Fruit fly (Drosophila melanogaster) whole organism, prepupa: Measurements from ENCODE around the gene CG18662.

Source experiments
- CG10631 ChIP-seq: fragments of 200-800 bp; sonication (Bioruptor generic); optimal IDR thresholded peaks from 2 replicates; lab custom pipeline; 2016; ENCODE audit warnings: missing biosample characterization, missing genetic modification characterization
- CG10669 ChIP-seq: fragments of 200-800 bp; sonication (Bioruptor generic); optimal IDR thresholded peaks from 3 replicates; lab custom pipeline; 2018; ENCODE audit warnings: missing biosample characterization, mild to moderate bottlenecking, missing genetic modification characterization, moderate library complexity
- CG11762 ChIP-seq: fragments of 200-800 bp; sonication (Bioruptor generic); optimal IDR thresholded peaks from 3 replicates; lab custom pipeline; 2016; ENCODE audit warnings: missing biosample characterization, missing genetic modification characterization; ENCODE audit not compliant: insufficient read depth
- CG1621 ChIP-seq: fragments of 200-800 bp; sonication (Bioruptor generic); optimal IDR thresholded peaks from 3 replicates; lab custom pipeline; 2018; ENCODE audit warnings: missing biosample characterization, mild to moderate bottlenecking, missing genetic modification characterization
- CG16779 ChIP-seq: fragments of 200-800 bp; sonication (Bioruptor generic); optimal IDR thresholded peaks from 3 replicates; lab custom pipeline; 2017; ENCODE audit warnings: missing biosample characterization, mild to moderate bottlenecking, missing genetic modification characterization
- CG3032 ChIP-seq: fragments of 200-800 bp; optimal IDR thresholded peaks from 2 replicates; lab custom pipeline; 2019; ENCODE audit warnings: missing biosample characterization, mild to moderate bottlenecking, missing genetic modification characterization, moderate library complexity
- CG31627 ChIP-seq: fragments of 200-800 bp; sonication (Bioruptor generic); optimal IDR thresholded peaks from 3 replicates; lab custom pipeline; 2016; ENCODE audit warnings: missing biosample characterization, missing genetic modification characterization
- CG3919 ChIP-seq: fragments of 200-800 bp; sonication (Bioruptor generic); optimal IDR thresholded peaks from 3 replicates; lab custom pipeline; 2016; ENCODE audit warnings: missing biosample characterization, missing genetic modification characterization
- CG6163 ChIP-seq: fragments of 200-800 bp; sonication (Bioruptor generic); IDR thresholded peaks from 3 replicates; pipeline ENCODE4 v1.3.6; 2022; ENCODE audit warnings: missing biosample characterization, missing genetic modification characterization
- CG6276 ChIP-seq: fragments of 200-800 bp; sonication (Bioruptor generic); optimal IDR thresholded peaks from 2 replicates; lab custom pipeline; 2017; ENCODE audit warnings: missing biosample characterization, mild to moderate bottlenecking, missing genetic modification characterization
- CG6792 ChIP-seq: fragments of 200-800 bp; sonication (Bioruptor generic); optimal IDR thresholded peaks from 3 replicates; lab custom pipeline; 2016; ENCODE audit warnings: missing biosample characterization, missing genetic modification characterization
- CG6808 ChIP-seq: fragments of 200-800 bp; sonication (Bioruptor generic); optimal IDR thresholded peaks from 3 replicates; lab custom pipeline; 2017; ENCODE audit warnings: missing biosample characterization, missing genetic modification characterization, mild to moderate bottlenecking, moderate library complexity, missing genetic modification reagents
- CG6854 ChIP-seq: fragments of 200-800 bp; sonication (Bioruptor generic); optimal IDR thresholded peaks from 2 replicates; lab custom pipeline; 2017; ENCODE audit warnings: missing biosample characterization, mild to moderate bottlenecking, missing genetic modification characterization
- CG8119 ChIP-seq: fragments of 200-800 bp; sonication (Bioruptor generic); IDR thresholded peaks from 3 replicates; pipeline ENCODE4 v1.3.6; 2022; ENCODE audit warnings: missing biosample characterization, missing genetic modification characterization
- CG8319 ChIP-seq: fragments of 200-800 bp; sonication (Bioruptor generic); optimal IDR thresholded peaks from 3 replicates; lab custom pipeline; 2016; ENCODE audit warnings: missing biosample characterization, missing genetic modification characterization
- CG8632 ChIP-seq: fragments of 200-800 bp; sonication (Bioruptor generic); optimal IDR thresholded peaks from 3 replicates; lab custom pipeline; 2016; ENCODE audit warnings: missing biosample characterization, missing genetic modification characterization
- CG9139 ChIP-seq: fragments of 200-800 bp; sonication (Bioruptor generic); optimal IDR thresholded peaks from 3 replicates; lab custom pipeline; 2017; ENCODE audit warnings: missing biosample characterization, mild to moderate bottlenecking, missing genetic modification characterization
- Eip75B ChIP-seq: fragments of 200-800 bp; sonication (Bioruptor generic); optimal IDR thresholded peaks from 3 replicates; lab custom pipeline; 2016; ENCODE audit warnings: missing biosample characterization, missing genetic modification characterization
- Eip78C ChIP-seq: fragments of 200-800 bp; sonication (Bioruptor generic); peaks from one replicate; lab custom pipeline; 2016; ENCODE audit warnings: missing biosample characterization, missing genetic modification characterization
- Eip93F ChIP-seq: fragments of 200-800 bp; sonication (Bioruptor generic); optimal IDR thresholded peaks from 2 replicates; lab custom pipeline; 2016; ENCODE audit warnings: missing biosample characterization, mild to moderate bottlenecking, missing genetic modification characterization
- Ets21C ChIP-seq: fragments of 200-800 bp; sonication (Bioruptor generic); optimal IDR thresholded peaks from 3 replicates; lab custom pipeline; 2016; ENCODE audit warnings: missing biosample characterization, missing genetic modification characterization
- Gug ChIP-seq: fragments of 200-800 bp; sonication (Bioruptor generic); IDR thresholded peaks from 2 replicates; pipeline ENCODE4 v1.3.6; 2022; ENCODE audit warnings: missing biosample characterization, missing genetic modification characterization
- Hr38 ChIP-seq: sonication (Bioruptor generic); optimal IDR thresholded peaks from 2 replicates; lab custom pipeline; 2016; ENCODE audit warnings: missing biosample characterization, missing genetic modification characterization
- Hr39 ChIP-seq: fragments of 200-800 bp; sonication (Bioruptor generic); optimal IDR thresholded peaks from 2 replicates; lab custom pipeline; 2016; ENCODE audit warnings: missing biosample characterization, missing genetic modification characterization
- Hr4 ChIP-seq: fragments of 200-800 bp; sonication (Bioruptor generic); optimal IDR thresholded peaks from 3 replicates; lab custom pipeline; 2016; ENCODE audit warnings: missing biosample characterization, missing genetic modification characterization
- Lpt ChIP-seq: fragments of 200-800 bp; sonication (Bioruptor generic); optimal IDR thresholded peaks from 3 replicates; lab custom pipeline; 2016; ENCODE audit warnings: missing biosample characterization, missing genetic modification characterization
- Met ChIP-seq: fragments of 200-800 bp; sonication (Bioruptor generic); optimal IDR thresholded peaks from 3 replicates; lab custom pipeline; 2016; ENCODE audit warnings: missing biosample characterization, missing genetic modification characterization
- Smox ChIP-seq: fragments of 200-800 bp; sonication (Bioruptor generic); optimal IDR thresholded peaks from 3 replicates; lab custom pipeline; 2016; ENCODE audit warnings: missing biosample characterization, missing genetic modification characterization
- Sox102F ChIP-seq: fragments of 200-800 bp; sonication (Bioruptor generic); optimal IDR thresholded peaks from 2 replicates; lab custom pipeline; 2016; ENCODE audit warnings: missing biosample characterization, mild to moderate bottlenecking, missing genetic modification characterization
- Sox14 ChIP-seq: fragments of 200-800 bp; sonication (Bioruptor generic); optimal IDR thresholded peaks from 3 replicates; lab custom pipeline; 2016; ENCODE audit warnings: missing biosample characterization, missing genetic modification characterization
- achi ChIP-seq: fragments of 200-800 bp; sonication (Bioruptor generic); optimal IDR thresholded peaks from 3 replicates; lab custom pipeline; 2016; ENCODE audit warnings: missing biosample characterization, missing genetic modification characterization
- cyc ChIP-seq: fragments of 200-800 bp; sonication (Bioruptor generic); optimal IDR thresholded peaks from 3 replicates; lab custom pipeline; 2016; ENCODE audit warnings: missing biosample characterization, missing genetic modification characterization
- dac ChIP-seq: fragments of 200-800 bp; sonication (Bioruptor generic); optimal IDR thresholded peaks from 2 replicates; lab custom pipeline; 2017; ENCODE audit warnings: missing biosample characterization, mild to moderate bottlenecking, missing genetic modification characterization
- esn ChIP-seq: fragments of 200-800 bp; sonication (Bioruptor generic); optimal IDR thresholded peaks from 2 replicates; lab custom pipeline; 2016; ENCODE audit warnings: missing biosample characterization, mild to moderate bottlenecking, missing genetic modification characterization, moderate library complexity
- fd85E ChIP-seq: fragments of 200-800 bp; sonication (Bioruptor generic); optimal IDR thresholded peaks from 3 replicates; lab custom pipeline; 2016; ENCODE audit warnings: missing biosample characterization, missing genetic modification characterization
- pdm3 ChIP-seq: fragments of 200-800 bp; sonication (Bioruptor generic); optimal IDR thresholded peaks from 3 replicates; lab custom pipeline; 2016; ENCODE audit warnings: missing biosample characterization, missing genetic modification characterization
- salr ChIP-seq, 2 experiments: fragments of 200-800 bp; sonication (Bioruptor generic); optimal IDR thresholded peaks; 3 replicates each; lab custom pipeline; 2016 to 2018; ENCODE audit warnings: missing biosample characterization in 2 of 2, missing genetic modification characterization in 2 of 2, mild to moderate bottlenecking in 1 of 2
- spab ChIP-seq: fragments of 200-800 bp; sonication (Bioruptor generic); optimal IDR thresholded peaks from 2 replicates; lab custom pipeline; 2017; ENCODE audit warnings: missing biosample characterization, mild to moderate bottlenecking, missing genetic modification characterization, missing genetic modification reagents
- ss ChIP-seq, 2 experiments: fragments of 200-800 bp; sonication (Bioruptor generic); optimal IDR thresholded peaks; 2 replicates in 1 of 2; 3 replicates in 1 of 2; lab custom pipeline; 2017 to 2018; ENCODE audit warnings: mild to moderate bottlenecking in 2 of 2, missing biosample characterization in 2 of 2, missing genetic modification characterization in 2 of 2, moderate library complexity in 1 of 2
- svp ChIP-seq: fragments of 200-800 bp; sonication (Bioruptor generic); peaks from one replicate; lab custom pipeline; 2016; ENCODE audit warnings: missing biosample characterization, missing genetic modification characterization
- topi ChIP-seq: fragments of 200-800 bp; sonication (Bioruptor generic); optimal IDR thresholded peaks from 3 replicates; lab custom pipeline; 2016; ENCODE audit warnings: missing biosample characterization, missing genetic modification characterization
- vri ChIP-seq: fragments of 200-800 bp; sonication (Bioruptor generic); optimal IDR thresholded peaks from 3 replicates; lab custom pipeline; 2016; ENCODE audit warnings: missing biosample characterization, mild to moderate bottlenecking, missing genetic modification characterization

Gene CG18662

DNA sequence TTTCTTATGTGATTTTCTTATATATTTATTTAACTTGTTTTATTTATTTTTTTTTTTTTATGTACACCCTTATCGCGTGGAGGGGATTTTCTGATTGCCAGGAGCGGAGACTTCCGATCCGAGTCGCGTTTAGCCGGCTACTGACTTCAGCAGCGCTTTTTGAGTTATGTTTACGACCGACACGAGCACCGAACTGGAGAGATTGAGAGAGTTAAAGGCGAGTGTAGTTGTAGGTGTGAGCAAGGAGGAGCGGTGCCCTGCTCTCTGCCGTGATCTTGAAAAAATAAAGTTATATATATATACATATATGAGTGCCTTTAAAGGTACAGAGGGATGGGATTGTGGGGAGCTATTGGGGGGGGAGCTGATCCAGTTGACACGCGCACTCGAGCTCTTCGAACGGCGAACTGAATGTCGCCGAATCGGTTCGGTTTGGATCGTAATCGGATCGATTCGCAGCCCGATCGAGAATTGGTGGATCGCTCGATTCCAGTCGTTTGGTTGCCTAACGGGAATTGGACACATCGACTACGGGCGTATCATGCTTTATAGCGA, 8.7 kb downstream of the CG18662 start, which contains the start of gene rost:
rost (minus strand) TSS at position 503 of the 555 bp plus-strand sequence.
- peak; percentile 17 for TF ChIP-seq esn (GFP tag; lab: Kevin White, UChicago)
- TF ChIP-seq fd85E (GFP tag; lab: Kevin White, UChicago): no peak
- TF ChIP-seq achi (GFP tag; lab: Kevin White, UChicago): peak; percentile 10
- peak; percentile 26 for TF ChIP-seq topi (GFP tag; lab: Kevin White, UChicago)
- peak; percentile 27 for TF ChIP-seq CG9139 (GFP tag; lab: Kevin White, UChicago)
- no peak for TF ChIP-seq CG31627 (GFP tag; lab: Kevin White, UChicago)
- TF ChIP-seq CG8632 (GFP tag; lab: Kevin White, UChicago): peak; percentile 6
- peak; percentile 77 for TF ChIP-seq vri (GFP tag; lab: Kevin White, UChicago)
- TF ChIP-seq CG10669 (GFP tag; lab: Kevin White, UChicago): peak; percentile 3
- peak; percentile 86 for TF ChIP-seq svp
- TF ChIP-seq Hr39: no peak
- peak; percentile 26 for TF ChIP-seq Sox102F (GFP tag; lab: Kevin White, UChicago)
- TF ChIP-seq Eip78C (GFP tag; lab: Kevin White, UChicago): peak; percentile 67
- TF ChIP-seq Lpt: peak; percentile 46
- TF ChIP-seq CG6808 (GFP tag; lab: Kevin White, UChicago): peak; percentile 1
- no peak for TF ChIP-seq Hr4 (GFP tag; lab: Kevin White, UChicago)
- TF ChIP-seq CG6854 (GFP tag; lab: Kevin White, UChicago): peak; percentile 51
- TF ChIP-seq Sox14 (GFP tag; lab: Kevin White, UChicago): no peak
- TF ChIP-seq Gug (GFP tag; lab: Robert Waterston, UW): no peak
- TF ChIP-seq Hr38 (GFP tag; lab: Kevin White, UChicago): no peak
- TF ChIP-seq CG10631: no peak
- peak; percentile 9 for TF ChIP-seq CG3919 (GFP tag; lab: Kevin White, UChicago)
- TF ChIP-seq CG1621 (tag; lab: Kevin White, UChicago): peak; percentile 45
- peak; percentile 40 for TF ChIP-seq spab (GFP tag; lab: Kevin White, UChicago)
- TF ChIP-seq ss (GFP tag; optimal IDR thresholded peaks at IDR 0.05; lab: Kevin White, UChicago): peak in 1 of 2 experiments; percentile 59

DNA sequence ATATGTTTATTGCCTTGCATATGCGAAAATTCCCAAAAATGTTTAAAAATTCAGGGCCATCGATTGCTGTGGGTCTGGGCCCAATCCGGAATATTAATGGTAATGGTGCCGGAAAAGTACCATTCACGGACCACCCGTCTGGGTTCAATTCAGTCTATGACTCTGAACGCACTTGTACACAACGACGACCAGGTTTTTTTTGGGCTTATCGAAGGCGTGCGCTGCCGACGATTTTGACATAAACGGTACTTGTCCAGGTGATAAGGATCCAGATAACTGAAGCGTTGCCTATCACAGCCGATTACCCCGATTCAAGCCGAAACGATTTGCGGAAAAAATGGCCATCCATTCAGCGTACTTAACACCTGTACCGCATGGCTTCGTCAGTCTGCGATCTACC, 11.1 kb downstream of the CG18662 start, which contains the start of gene CG9555:
CG9555 (plus strand) TSS at position 153 of the 400 bp plus-strand sequence.
- peak; percentile 41 for TF ChIP-seq vri (GFP tag; lab: Kevin White, UChicago)
- no peak for TF ChIP-seq Smox

DNA sequence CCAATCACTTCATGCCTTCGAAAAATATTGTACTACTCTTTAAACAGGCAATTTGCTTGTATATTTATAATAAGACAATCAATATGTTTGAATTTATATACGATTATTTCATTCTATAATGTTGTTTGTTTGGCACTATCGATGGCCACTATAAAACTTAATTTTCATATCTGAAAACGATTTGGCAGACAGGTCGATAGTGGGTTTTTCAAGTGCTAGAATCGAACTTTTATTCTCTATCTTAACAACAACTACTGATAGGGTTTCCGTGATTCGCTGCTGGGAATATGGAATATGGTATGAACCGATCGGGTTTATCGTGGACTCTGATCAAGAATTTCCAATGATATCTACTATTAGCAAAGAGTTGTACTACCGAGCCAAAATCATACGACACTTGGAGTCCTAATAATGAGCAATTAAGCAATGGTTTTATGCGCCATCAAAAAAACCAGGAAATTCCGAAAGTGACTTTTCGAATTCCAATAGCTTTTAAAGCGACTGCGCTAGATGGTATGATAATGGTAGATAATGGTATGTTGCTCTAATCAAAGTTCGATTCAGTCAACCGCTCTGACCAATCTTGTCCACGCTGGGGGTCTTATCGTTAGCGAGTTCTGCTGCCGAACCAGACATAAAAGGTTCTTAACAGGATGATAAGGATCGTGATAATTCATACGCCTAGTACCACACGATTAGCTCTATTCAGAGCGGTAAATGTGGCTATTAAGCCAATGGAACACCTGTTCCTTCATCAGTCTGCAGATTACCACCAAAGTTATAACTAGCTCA, 13.4 kb downstream of the CG18662 start, which contains the start of gene CG17906:
CG17906 (plus strand) TSS at position 742 of the 792 bp plus-strand sequence.
- TF ChIP-seq CG3032 (no peak), CG6792 (GFP tag; lab: Kevin White, UChicago) (no peak)

DNA sequence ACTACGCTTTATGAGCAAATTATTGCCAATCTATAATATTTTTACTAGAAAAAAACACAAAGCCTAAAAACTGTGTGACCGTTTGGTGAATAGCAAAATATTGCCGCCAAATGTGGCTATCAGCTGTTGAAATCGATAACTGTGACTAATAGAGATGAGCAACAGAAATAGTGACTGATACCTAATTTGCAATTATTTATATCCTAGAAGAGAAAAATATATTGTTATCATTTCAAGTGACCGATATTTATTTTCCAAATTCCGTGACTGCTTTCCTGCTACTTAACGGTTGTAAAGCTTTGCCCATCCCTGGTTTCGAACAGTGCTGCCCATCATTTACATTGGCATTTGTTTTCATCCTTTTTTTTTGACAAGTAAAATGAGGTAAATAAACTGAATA, 16.8 kb downstream of the CG18662 start, which contains the start of the genes alien and CG18661:
alien (minus strand) TSS at position 95 of the 400 bp plus-strand sequence.
CG18661 (plus strand) TSS at position 321 of the 400 bp plus-strand sequence.
- TF ChIP-seq spab (GFP tag; lab: Kevin White, UChicago): peak; percentile 15
- TF ChIP-seq CG9139 (GFP tag; lab: Kevin White, UChicago): no peak
- TF ChIP-seq ss (GFP tag; optimal IDR thresholded peaks at IDR 0.05; lab: Kevin White, UChicago): no peak
- peak; percentile 90 for TF ChIP-seq Met
- peak; percentile 91 for TF ChIP-seq dac
- TF ChIP-seq Eip75B (GFP tag; lab: Kevin White, UChicago): peak; percentile 89
- no peak for TF ChIP-seq pdm3 (GFP tag; lab: Kevin White, UChicago)
- TF ChIP-seq CG6163 (GFP tag; lab: Robert Waterston, UW): peak; percentile 97
- TF ChIP-seq vri (GFP tag; lab: Kevin White, UChicago): no peak
- TF ChIP-seq Ets21C: peak; percentile 71
- TF ChIP-seq CG8319 (GFP tag; lab: Kevin White, UChicago): no peak
- TF ChIP-seq CG10631: peak; percentile 85
- TF ChIP-seq Gug (GFP tag; lab: Robert Waterston, UW): peak; percentile 87
- TF ChIP-seq salr (GFP tag; optimal IDR thresholded peaks at IDR 0.05; lab: Kevin White, UChicago): peak in 1 of 2 experiments; percentile 56
- TF ChIP-seq cyc: peak; percentile 78
- TF ChIP-seq Hr4 (GFP tag; lab: Kevin White, UChicago): peak; percentile 96
- peak; percentile 50 for TF ChIP-seq Lpt
- peak; percentile 71 for TF ChIP-seq Eip93F (GFP tag; lab: Kevin White, UChicago)
- peak; percentile 53; the same call in 1 of the 3 replicates for TF ChIP-seq CG8119 (GFP tag; lab: Robert Waterston, UW)
- no peak for TF ChIP-seq CG11762
- peak; percentile 62 for TF ChIP-seq CG16779 (tag; lab: Kevin White, UChicago)
- peak; percentile 69 for TF ChIP-seq Eip78C (GFP tag; lab: Kevin White, UChicago)
- peak; percentile 6 for TF ChIP-seq CG8632 (GFP tag; lab: Kevin White, UChicago)
- TF ChIP-seq CG6276 (GFP tag; lab: Kevin White, UChicago): no peak
- TF ChIP-seq esn (GFP tag; lab: Kevin White, UChicago): peak; percentile 68
